Fruit fly (Drosophila melanogaster): Measurements from ENCODE around the gene fit.

DNA sequence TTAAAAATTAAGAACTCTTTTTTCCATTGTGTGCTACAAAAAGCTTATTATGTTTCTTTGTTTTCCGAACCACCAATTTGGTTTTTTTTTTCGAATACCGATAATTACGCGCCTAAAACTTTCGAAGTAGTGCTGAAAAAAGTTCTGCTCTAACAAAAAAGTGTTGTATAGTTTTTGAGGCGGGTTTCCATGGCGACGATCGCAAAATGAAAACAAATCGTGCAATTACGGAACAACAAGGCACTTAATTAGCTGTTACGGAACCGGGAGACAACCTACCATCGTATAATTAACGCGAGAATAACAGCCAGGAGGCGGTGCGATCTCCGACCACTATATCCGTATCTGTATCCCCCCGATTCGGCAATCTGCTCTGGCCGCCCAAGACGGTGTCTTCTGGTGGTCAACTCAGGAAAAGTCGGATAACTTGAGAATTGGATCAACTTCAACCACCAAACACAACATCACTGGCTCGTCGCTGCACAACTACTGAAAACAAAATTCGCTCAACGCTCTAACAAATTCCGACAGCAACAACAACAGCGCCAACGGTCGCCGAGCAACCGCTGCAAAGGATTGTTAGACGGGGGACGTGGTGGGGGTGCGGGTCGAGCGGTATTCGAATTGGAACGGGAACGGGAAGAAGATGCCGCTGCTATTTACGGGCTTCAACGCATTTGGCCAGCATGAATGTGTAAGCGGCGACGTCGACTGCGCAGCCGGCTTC, 2.8 kb upstream of the fit start, which contains the start of the genes CG6678 and dnd:
- TF ChIP-seq ttk (optimal IDR thresholded peaks at IDR 0.05) (no peak), Sin3A (optimal IDR thresholded peaks at IDR 0.05) (no peak), psq (optimal IDR thresholded peaks at IDR 0.05) (no peak), h (optimal IDR thresholded peaks at IDR 0.05) (no peak), Myc (optimal IDR thresholded peaks at IDR 0.05) (no peak), insv (optimal IDR thresholded peaks at IDR 0.05) (no peak)

All from Kc167 (cell line).